ENCODE assay signal across 1 fruit fly cellular context in genomic region chr3R:7186242-7187092, dm6.
TF ChIP-seq lines count a peak whose summit lies in the region.

Gene CG10055 (minus strand): TSS chr3R:7186673.
Gene lap (plus strand): TSS chr3R:7186994.

TF ChIP-seq in whole organism, embryonic, 481 proteins besides CTCF, POLR2A, EP300 and RAD21 (continued from another document):
- peak; percentile 97 for TF ChIP-seq phol (tag; optimal IDR thresholded peaks at IDR 0.05; lab: Kevin White, UChicago)
- peak; percentile 45; the same call in 1 of the 3 replicates for TF ChIP-seq CG34422 (GFP tag; IDR thresholded peaks at IDR 0.05; lab: Robert Waterston, UW)
- no peak for TF ChIP-seq CG15011 (GFP tag; optimal IDR thresholded peaks at IDR 0.05; lab: Kevin White, UChicago)
- TF ChIP-seq CG4617 (GFP tag; optimal IDR thresholded peaks at IDR 0.05; lab: Kevin White, UChicago; ENCODE audit: borderline replicate concordance): peak; percentile 65
- peak; percentile 74 for TF ChIP-seq Med (GFP tag; lab: Kevin White, UChicago)
- TF ChIP-seq Hmx (GFP tag; optimal IDR thresholded peaks at IDR 0.05; lab: Kevin White, UChicago): no peak
- peak; percentile 99 for TF ChIP-seq her (GFP tag; optimal IDR thresholded peaks at IDR 0.05; lab: Kevin White, UChicago)
- TF ChIP-seq Sry-δ (GFP tag; optimal IDR thresholded peaks at IDR 0.05; lab: Kevin White, UChicago): peak; percentile 66
- peak; percentile 0 for TF ChIP-seq Dp (GFP tag; optimal IDR thresholded peaks at IDR 0.05; lab: Kevin White, UChicago)
- TF ChIP-seq pfk (GFP tag; optimal IDR thresholded peaks at IDR 0.05; lab: Kevin White, UChicago): no peak
- no peak for TF ChIP-seq danr (GFP tag; IDR thresholded peaks at IDR 0.05; lab: Robert Waterston, UW)
- TF ChIP-seq CG10267 (tag; optimal IDR thresholded peaks at IDR 0.05; lab: Kevin White, UChicago): peak; percentile 28
- TF ChIP-seq H15 (GFP tag; IDR thresholded peaks at IDR 0.05; lab: Robert Waterston, UW): no peak
- peak; percentile 73 for TF ChIP-seq MBD-R2 (GFP tag; IDR thresholded peaks at IDR 0.05; lab: Robert Waterston, UW)
- peak; percentile 37; the same call in 1 of the 2 replicates for TF ChIP-seq inv (GFP tag; IDR thresholded peaks at IDR 0.05; lab: Robert Waterston, UW; ENCODE audit: partially characterized antibody)
- peak; percentile 61 for TF ChIP-seq amos (GFP tag; IDR thresholded peaks at IDR 0.05; lab: Robert Waterston, UW; ENCODE audit: partially characterized antibody)
- no peak for TF ChIP-seq NFAT (GFP tag; IDR thresholded peaks at IDR 0.05; lab: Robert Waterston, UW)
- no peak for TF ChIP-seq Mad (GFP tag; optimal IDR thresholded peaks at IDR 0.05; lab: Kevin White, UChicago)
- TF ChIP-seq CG16813 (GFP tag; IDR thresholded peaks at IDR 0.05; lab: Robert Waterston, UW; ENCODE audit: partially characterized antibody): peak; percentile 52; the same call in 2 of the 3 replicates
- TF ChIP-seq bowl (GFP tag; IDR thresholded peaks at IDR 0.05; lab: Robert Waterston, UW): no peak
- 0 out of 2 replicates have a peak, but pooled peaks have one; percentile 20 for TF ChIP-seq hbn (GFP tag; IDR thresholded peaks at IDR 0.05; lab: Robert Waterston, UW; ENCODE audit: partially characterized antibody)
- no peak for TF ChIP-seq Neu2 (GFP tag; optimal IDR thresholded peaks at IDR 0.05; lab: Kevin White, UChicago; ENCODE audit: borderline replicate concordance)
- no peak for TF ChIP-seq kay (GFP tag; optimal IDR thresholded peaks at IDR 0.05; lab: Kevin White, UChicago)
- no peak for TF ChIP-seq CG3281 (GFP tag; optimal IDR thresholded peaks at IDR 0.05; lab: Kevin White, UChicago)
- no peak for TF ChIP-seq toy (GFP tag; IDR thresholded peaks at IDR 0.05; lab: Robert Waterston, UW)
- no peak for TF ChIP-seq CG4730 (GFP tag; IDR thresholded peaks at IDR 0.05; lab: Robert Waterston, UW)
- peak; percentile 83 for TF ChIP-seq Dref (GFP tag; IDR thresholded peaks at IDR 0.05; lab: Robert Waterston, UW)
- no peak for TF ChIP-seq gcm2 (GFP tag; optimal IDR thresholded peaks at IDR 0.05; lab: Kevin White, UChicago)
- peak; percentile 45; the same call in 1 of the 2 replicates for TF ChIP-seq CG13287 (GFP tag; IDR thresholded peaks at IDR 0.05; lab: Robert Waterston, UW; ENCODE audit: partially characterized antibody)
- TF ChIP-seq crp (GFP tag; optimal IDR thresholded peaks at IDR 0.05; lab: Kevin White, UChicago): peak in 1 of 2 experiments; percentile 4
- TF ChIP-seq HHEX (GFP tag; optimal IDR thresholded peaks at IDR 0.05; lab: Kevin White, UChicago): no peak
- TF ChIP-seq lov (optimal IDR thresholded peaks at IDR 0.05; lab: Kevin White, UChicago): no peak
- TF ChIP-seq lov (GFP tag; IDR thresholded peaks at IDR 0.05; lab: Robert Waterston, UW): no peak
- peak; percentile 9 for TF ChIP-seq CG9727 (GFP tag; optimal IDR thresholded peaks at IDR 0.05; lab: Kevin White, UChicago)
- 0 out of 4 replicates have a peak, but pooled peaks have one; percentile 25 for TF ChIP-seq chinmo (GFP tag; IDR thresholded peaks at IDR 0.05; lab: Robert Waterston, UW; ENCODE audit: partially characterized antibody)
- TF ChIP-seq CG8924 (tag; optimal IDR thresholded peaks at IDR 0.05; lab: Kevin White, UChicago): peak; percentile 20
- TF ChIP-seq Scr (GFP tag; IDR thresholded peaks at IDR 0.05; lab: Robert Waterston, UW; ENCODE audit: partially characterized antibody): peak; percentile 60; the same call in 1 of the 2 replicates
- no peak for TF ChIP-seq CG1024 (GFP tag; IDR thresholded peaks at IDR 0.05; lab: Robert Waterston, UW)
- peak; percentile 94 for TF ChIP-seq CG17385 (GFP tag; optimal IDR thresholded peaks at IDR 0.05; lab: Kevin White, UChicago)
- peak; percentile 56; the same call in 2 of the 3 replicates for TF ChIP-seq CG6791 (GFP tag; IDR thresholded peaks at IDR 0.05; lab: Robert Waterston, UW; ENCODE audit: partially characterized antibody)
- TF ChIP-seq Hey (tag; optimal IDR thresholded peaks at IDR 0.05; lab: Kevin White, UChicago): no peak
- peak; percentile 37; the same call in 1 of the 2 replicates for TF ChIP-seq tna (GFP tag; IDR thresholded peaks at IDR 0.05; lab: Robert Waterston, UW; ENCODE audit: partially characterized antibody)
- TF ChIP-seq BEAF-32 (GFP tag; optimal IDR thresholded peaks at IDR 0.05; lab: Kevin White, UChicago): peak; percentile 72
- TF ChIP-seq NfI (GFP tag; optimal IDR thresholded peaks at IDR 0.05; lab: Kevin White, UChicago): peak; percentile 11
- peak; percentile 79 for TF ChIP-seq Sry-β (GFP tag; optimal IDR thresholded peaks at IDR 0.05; lab: Kevin White, UChicago)
- TF ChIP-seq stwl (tag; optimal IDR thresholded peaks at IDR 0.05; lab: Kevin White, UChicago): peak; percentile 22
- peak; percentile 55 for TF ChIP-seq CG9797 (GFP tag; optimal IDR thresholded peaks at IDR 0.05; lab: Kevin White, UChicago)
- peak; percentile 73 for TF ChIP-seq pzg (GFP tag; optimal IDR thresholded peaks at IDR 0.05; lab: Kevin White, UChicago)
- TF ChIP-seq MESR4 (GFP tag; optimal IDR thresholded peaks at IDR 0.05; lab: Kevin White, UChicago): peak; percentile 92
- TF ChIP-seq crol (GFP tag; IDR thresholded peaks at IDR 0.05; lab: Robert Waterston, UW): peak; percentile 93
- peak; percentile 57 for TF ChIP-seq nmo (GFP tag; optimal IDR thresholded peaks at IDR 0.05; lab: Kevin White, UChicago)
- TF ChIP-seq Dll (GFP tag; IDR thresholded peaks at IDR 0.05; lab: Robert Waterston, UW; ENCODE audit: partially characterized antibody): peak; percentile 55; the same call in 1 of the 4 replicates
- TF ChIP-seq Vsx1 (GFP tag; optimal IDR thresholded peaks at IDR 0.05; lab: Kevin White, UChicago): no peak
- peak; percentile 71 for TF ChIP-seq CG12659 (GFP tag; optimal IDR thresholded peaks at IDR 0.05; lab: Kevin White, UChicago)
- no peak for TF ChIP-seq CG8944 (GFP tag; optimal IDR thresholded peaks at IDR 0.05; lab: Kevin White, UChicago)
- TF ChIP-seq so (GFP tag; IDR thresholded peaks at IDR 0.05; lab: Robert Waterston, UW): no peak
- no peak for TF ChIP-seq Mrtf (GFP tag; IDR thresholded peaks at IDR 0.05; lab: Robert Waterston, UW)
- TF ChIP-seq unc-4 (GFP tag; IDR thresholded peaks at IDR 0.05; lab: Robert Waterston, UW; ENCODE audit: partially characterized antibody): peak; percentile 42; the same call in 1 of the 2 replicates
- TF ChIP-seq pita (GFP tag; optimal IDR thresholded peaks at IDR 0.05; lab: Kevin White, UChicago): no peak
